Fruit fly (Drosophila melanogaster) whole organism, prepupa: ENCODE results near the gene idc.

Experiments used
- Blimp-1 ChIP-seq: fragments of 200-800 bp; sonication (Bioruptor generic); optimal IDR thresholded peaks from 3 replicates; lab custom pipeline; 2017; ENCODE audit warnings: missing biosample characterization, missing genetic modification characterization, mild to moderate bottlenecking, moderate library complexity, missing genetic modification reagents
- CG10631 ChIP-seq: fragments of 200-800 bp; sonication (Bioruptor generic); optimal IDR thresholded peaks from 2 replicates; lab custom pipeline; 2016; ENCODE audit warnings: missing biosample characterization, missing genetic modification characterization
- CG10669 ChIP-seq: fragments of 200-800 bp; sonication (Bioruptor generic); optimal IDR thresholded peaks from 3 replicates; lab custom pipeline; 2018; ENCODE audit warnings: missing biosample characterization, mild to moderate bottlenecking, missing genetic modification characterization, moderate library complexity
- CG11294 ChIP-seq: fragments of 200-800 bp; sonication (Bioruptor generic); IDR thresholded peaks from 2 replicates; pipeline ENCODE4 v1.3.6; 2022; ENCODE audit warnings: missing biosample characterization, missing genetic modification characterization
- CG11762 ChIP-seq: fragments of 200-800 bp; sonication (Bioruptor generic); optimal IDR thresholded peaks from 3 replicates; lab custom pipeline; 2016; ENCODE audit warnings: missing biosample characterization, missing genetic modification characterization; ENCODE audit not compliant: insufficient read depth
- CG11902 ChIP-seq: fragments of 200-800 bp; sonication (Bioruptor generic); optimal IDR thresholded peaks from 3 replicates; lab custom pipeline; 2016; ENCODE audit warnings: missing biosample characterization, missing genetic modification characterization
- CG15336 ChIP-seq: fragments of 200-800 bp; sonication (Bioruptor generic); IDR thresholded peaks from 2 replicates; pipeline ENCODE4 v1.3.6; 2022; ENCODE audit warnings: missing biosample characterization, missing genetic modification characterization
- CG1621 ChIP-seq: fragments of 200-800 bp; sonication (Bioruptor generic); optimal IDR thresholded peaks from 3 replicates; lab custom pipeline; 2018; ENCODE audit warnings: missing biosample characterization, mild to moderate bottlenecking, missing genetic modification characterization
- CG16779 ChIP-seq: fragments of 200-800 bp; sonication (Bioruptor generic); optimal IDR thresholded peaks from 3 replicates; lab custom pipeline; 2017; ENCODE audit warnings: missing biosample characterization, mild to moderate bottlenecking, missing genetic modification characterization
- CG3032 ChIP-seq: fragments of 200-800 bp; optimal IDR thresholded peaks from 2 replicates; lab custom pipeline; 2019; ENCODE audit warnings: missing biosample characterization, mild to moderate bottlenecking, missing genetic modification characterization, moderate library complexity
- CG31627 ChIP-seq: fragments of 200-800 bp; sonication (Bioruptor generic); optimal IDR thresholded peaks from 3 replicates; lab custom pipeline; 2016; ENCODE audit warnings: missing biosample characterization, missing genetic modification characterization
- CG32006 ChIP-seq: fragments of 200-800 bp; sonication (Bioruptor generic); optimal IDR thresholded peaks from 3 replicates; lab custom pipeline; 2017; ENCODE audit warnings: missing biosample characterization, mild to moderate bottlenecking, missing genetic modification characterization
- CG34406 ChIP-seq: fragments of 200-800 bp; sonication (Bioruptor generic); optimal IDR thresholded peaks from 3 replicates; lab custom pipeline; 2016; ENCODE audit warnings: missing biosample characterization, missing genetic modification characterization
- CG3919 ChIP-seq: fragments of 200-800 bp; sonication (Bioruptor generic); optimal IDR thresholded peaks from 3 replicates; lab custom pipeline; 2016; ENCODE audit warnings: missing biosample characterization, missing genetic modification characterization
- CG6163 ChIP-seq: fragments of 200-800 bp; sonication (Bioruptor generic); IDR thresholded peaks from 3 replicates; pipeline ENCODE4 v1.3.6; 2022; ENCODE audit warnings: missing biosample characterization, missing genetic modification characterization
- CG6276 ChIP-seq: fragments of 200-800 bp; sonication (Bioruptor generic); optimal IDR thresholded peaks from 2 replicates; lab custom pipeline; 2017; ENCODE audit warnings: missing biosample characterization, mild to moderate bottlenecking, missing genetic modification characterization
- CG6792 ChIP-seq: fragments of 200-800 bp; sonication (Bioruptor generic); optimal IDR thresholded peaks from 3 replicates; lab custom pipeline; 2016; ENCODE audit warnings: missing biosample characterization, missing genetic modification characterization
- CG6808 ChIP-seq: fragments of 200-800 bp; sonication (Bioruptor generic); optimal IDR thresholded peaks from 3 replicates; lab custom pipeline; 2017; ENCODE audit warnings: missing biosample characterization, missing genetic modification characterization, mild to moderate bottlenecking, moderate library complexity, missing genetic modification reagents
- CG6854 ChIP-seq: fragments of 200-800 bp; sonication (Bioruptor generic); optimal IDR thresholded peaks from 2 replicates; lab custom pipeline; 2017; ENCODE audit warnings: missing biosample characterization, mild to moderate bottlenecking, missing genetic modification characterization
- CG7368 ChIP-seq: fragments of 200-800 bp; sonication (Bioruptor generic); optimal IDR thresholded peaks from 3 replicates; lab custom pipeline; 2016; ENCODE audit warnings: missing biosample characterization, missing genetic modification characterization
- CG8119 ChIP-seq: fragments of 200-800 bp; sonication (Bioruptor generic); IDR thresholded peaks from 3 replicates; pipeline ENCODE4 v1.3.6; 2022; ENCODE audit warnings: missing biosample characterization, missing genetic modification characterization
- CG8319 ChIP-seq: fragments of 200-800 bp; sonication (Bioruptor generic); optimal IDR thresholded peaks from 3 replicates; lab custom pipeline; 2016; ENCODE audit warnings: missing biosample characterization, missing genetic modification characterization
- CG8632 ChIP-seq: fragments of 200-800 bp; sonication (Bioruptor generic); optimal IDR thresholded peaks from 3 replicates; lab custom pipeline; 2016; ENCODE audit warnings: missing biosample characterization, missing genetic modification characterization
- CG9139 ChIP-seq: fragments of 200-800 bp; sonication (Bioruptor generic); optimal IDR thresholded peaks from 3 replicates; lab custom pipeline; 2017; ENCODE audit warnings: missing biosample characterization, mild to moderate bottlenecking, missing genetic modification characterization
- Eip78C ChIP-seq: fragments of 200-800 bp; sonication (Bioruptor generic); peaks from one replicate; lab custom pipeline; 2016; ENCODE audit warnings: missing biosample characterization, missing genetic modification characterization
- Eip93F ChIP-seq: fragments of 200-800 bp; sonication (Bioruptor generic); optimal IDR thresholded peaks from 2 replicates; lab custom pipeline; 2016; ENCODE audit warnings: missing biosample characterization, mild to moderate bottlenecking, missing genetic modification characterization
- Ets21C ChIP-seq: fragments of 200-800 bp; sonication (Bioruptor generic); optimal IDR thresholded peaks from 3 replicates; lab custom pipeline; 2016; ENCODE audit warnings: missing biosample characterization, missing genetic modification characterization
- Gug ChIP-seq: fragments of 200-800 bp; sonication (Bioruptor generic); IDR thresholded peaks from 2 replicates; pipeline ENCODE4 v1.3.6; 2022; ENCODE audit warnings: missing biosample characterization, missing genetic modification characterization
- Hr39 ChIP-seq: fragments of 200-800 bp; sonication (Bioruptor generic); optimal IDR thresholded peaks from 2 replicates; lab custom pipeline; 2016; ENCODE audit warnings: missing biosample characterization, missing genetic modification characterization
- Hr4 ChIP-seq: fragments of 200-800 bp; sonication (Bioruptor generic); optimal IDR thresholded peaks from 3 replicates; lab custom pipeline; 2016; ENCODE audit warnings: missing biosample characterization, missing genetic modification characterization
- Lpt ChIP-seq: fragments of 200-800 bp; sonication (Bioruptor generic); optimal IDR thresholded peaks from 3 replicates; lab custom pipeline; 2016; ENCODE audit warnings: missing biosample characterization, missing genetic modification characterization
- Met ChIP-seq: fragments of 200-800 bp; sonication (Bioruptor generic); optimal IDR thresholded peaks from 3 replicates; lab custom pipeline; 2016; ENCODE audit warnings: missing biosample characterization, missing genetic modification characterization
- OdsH ChIP-seq: fragments of 200-800 bp; sonication (Bioruptor generic); optimal IDR thresholded peaks from 3 replicates; lab custom pipeline; 2016; ENCODE audit warnings: missing biosample characterization, missing genetic modification characterization
- Smox ChIP-seq: fragments of 200-800 bp; sonication (Bioruptor generic); optimal IDR thresholded peaks from 3 replicates; lab custom pipeline; 2016; ENCODE audit warnings: missing biosample characterization, missing genetic modification characterization
- Sox102F ChIP-seq: fragments of 200-800 bp; sonication (Bioruptor generic); optimal IDR thresholded peaks from 2 replicates; lab custom pipeline; 2016; ENCODE audit warnings: missing biosample characterization, mild to moderate bottlenecking, missing genetic modification characterization
- Sox15 ChIP-seq: fragments of 200-800 bp; sonication (Bioruptor generic); optimal IDR thresholded peaks from 3 replicates; lab custom pipeline; 2016; ENCODE audit warnings: missing biosample characterization, missing genetic modification characterization
- achi ChIP-seq: fragments of 200-800 bp; sonication (Bioruptor generic); optimal IDR thresholded peaks from 3 replicates; lab custom pipeline; 2016; ENCODE audit warnings: missing biosample characterization, missing genetic modification characterization
- dac ChIP-seq: fragments of 200-800 bp; sonication (Bioruptor generic); optimal IDR thresholded peaks from 2 replicates; lab custom pipeline; 2017; ENCODE audit warnings: missing biosample characterization, mild to moderate bottlenecking, missing genetic modification characterization
- dsx ChIP-seq: fragments of 200-800 bp; optimal IDR thresholded peaks from 3 replicates; lab custom pipeline; 2019; ENCODE audit warnings: missing biosample characterization, mild to moderate bottlenecking, missing genetic modification characterization, moderate library complexity; ENCODE audit not compliant: poor library complexity, severe bottlenecking
- eg ChIP-seq: fragments of 200-800 bp; sonication (Bioruptor generic); IDR thresholded peaks from 3 replicates; pipeline ENCODE4 v1.3.6; 2022; ENCODE audit warnings: missing biosample characterization, missing genetic modification characterization
- fd85E ChIP-seq: fragments of 200-800 bp; sonication (Bioruptor generic); optimal IDR thresholded peaks from 3 replicates; lab custom pipeline; 2016; ENCODE audit warnings: missing biosample characterization, missing genetic modification characterization
- fkh ChIP-seq: fragments of 200-800 bp; sonication (Bioruptor generic); optimal IDR thresholded peaks from 3 replicates; lab custom pipeline; 2017; ENCODE audit warnings: missing biosample characterization, mild to moderate bottlenecking, missing genetic modification characterization, moderate library complexity
- lz ChIP-seq: fragments of 200-800 bp; sonication (Bioruptor generic); optimal IDR thresholded peaks from 3 replicates; lab custom pipeline; 2016; ENCODE audit warnings: missing biosample characterization, missing genetic modification characterization
- pdm3 ChIP-seq: fragments of 200-800 bp; sonication (Bioruptor generic); optimal IDR thresholded peaks from 3 replicates; lab custom pipeline; 2016; ENCODE audit warnings: missing biosample characterization, missing genetic modification characterization
- salr ChIP-seq, 2 experiments: fragments of 200-800 bp; sonication (Bioruptor generic); optimal IDR thresholded peaks; 3 replicates each; lab custom pipeline; 2016 to 2018; ENCODE audit warnings: missing biosample characterization in 2 of 2, missing genetic modification characterization in 2 of 2, mild to moderate bottlenecking in 1 of 2
- ss ChIP-seq, 2 experiments: fragments of 200-800 bp; sonication (Bioruptor generic); optimal IDR thresholded peaks; 2 replicates in 1 of 2; 3 replicates in 1 of 2; lab custom pipeline; 2017 to 2018; ENCODE audit warnings: mild to moderate bottlenecking in 2 of 2, missing biosample characterization in 2 of 2, missing genetic modification characterization in 2 of 2, moderate library complexity in 1 of 2
- topi ChIP-seq: fragments of 200-800 bp; sonication (Bioruptor generic); optimal IDR thresholded peaks from 3 replicates; lab custom pipeline; 2016; ENCODE audit warnings: missing biosample characterization, missing genetic modification characterization

Gene idc

dm6 chr3R:19998418-19998817 is 33.2 kb upstream of the idc start (continued):
- TF ChIP-seq CG34406 (peak; percentile 55), CG9139 (GFP tag; lab: Kevin White, UChicago) (peak; percentile 37), CG6808 (GFP tag; lab: Kevin White, UChicago) (peak; percentile 60), Sox102F (peak; percentile 48), salr (GFP tag; optimal IDR thresholded peaks at IDR 0.05; lab: Kevin White, UChicago) (peak; percentile 43 to 48), OdsH (peak; percentile 76), CG6854 (no peak), Lpt (GFP tag; lab: Kevin White, UChicago) (peak; percentile 76), topi (GFP tag; lab: Kevin White, UChicago) (peak; percentile 57), fkh (GFP tag; lab: Kevin White, UChicago) (no peak), CG8119 (GFP tag; lab: Robert Waterston, UW) (peak; percentile 76), CG7368 (GFP tag; lab: Kevin White, UChicago) (peak; percentile 51), CG11294 (peak; percentile 46), CG11902 (peak; percentile 62), CG8319 (GFP tag; lab: Kevin White, UChicago) (peak; percentile 20), dsx (GFP tag; lab: Kevin White, UChicago) (peak; percentile 48), CG16779 (tag; lab: Kevin White, UChicago) (peak; percentile 20), Met (GFP tag; lab: Kevin White, UChicago) (peak; percentile 70), CG6792 (GFP tag; lab: Kevin White, UChicago) (peak; percentile 54), CG3919 (peak; percentile 82), Hr39 (GFP tag; lab: Kevin White, UChicago) (peak; percentile 76), fd85E (no peak), Blimp-1 (GFP tag; lab: Kevin White, UChicago) (no peak)

dm6 chr3R:19999474-19999873 is 32.1 kb upstream of the idc start:
- TF ChIP-seq Ets21C (GFP tag; lab: Kevin White, UChicago) (peak; percentile 33), CG9139 (GFP tag; lab: Kevin White, UChicago) (peak; percentile 52), achi (GFP tag; lab: Kevin White, UChicago) (peak; percentile 85), Eip78C (GFP tag; lab: Kevin White, UChicago) (peak; percentile 93), Smox (GFP tag; lab: Kevin White, UChicago) (peak; percentile 73), CG6163 (GFP tag; lab: Robert Waterston, UW) (peak; percentile 80), Met (GFP tag; lab: Kevin White, UChicago) (peak; percentile 73), CG11762 (GFP tag; lab: Kevin White, UChicago) (peak; percentile 71), CG8119 (GFP tag; lab: Robert Waterston, UW) (peak; percentile 92), Eip93F (no peak), Sox15 (GFP tag; lab: Kevin White, UChicago) (peak; percentile 50), Gug (GFP tag; lab: Robert Waterston, UW) (peak; percentile 73; the same call in 1 of the 2 replicates), CG32006 (GFP tag; lab: Kevin White, UChicago) (peak; percentile 87), CG6854 (peak; percentile 17), CG6276 (GFP tag; lab: Kevin White, UChicago) (peak; percentile 40), CG34406 (peak; percentile 82), CG7368 (GFP tag; lab: Kevin White, UChicago) (peak; percentile 62), CG10669 (GFP tag; lab: Kevin White, UChicago) (peak; percentile 76), topi (GFP tag; lab: Kevin White, UChicago) (peak; percentile 67), CG31627 (GFP tag; lab: Kevin White, UChicago) (peak; percentile 55), Hr4 (peak; percentile 74), eg (GFP tag; lab: Robert Waterston, UW) (peak; percentile 88), Hr39 (GFP tag; lab: Kevin White, UChicago) (peak; percentile 60), OdsH (peak; percentile 85), ss (GFP tag; optimal IDR thresholded peaks at IDR 0.05; lab: Kevin White, UChicago) (peak; percentile 20 to 54), salr (GFP tag; optimal IDR thresholded peaks at IDR 0.05; lab: Kevin White, UChicago) (peak; percentile 16 to 81), CG15336 (GFP tag; lab: Robert Waterston, UW) (peak; percentile 86), fkh (GFP tag; lab: Kevin White, UChicago) (no peak), CG10631 (GFP tag; lab: Kevin White, UChicago) (peak; percentile 87), Blimp-1 (GFP tag; lab: Kevin White, UChicago) (peak; percentile 44), CG6808 (GFP tag; lab: Kevin White, UChicago) (peak; percentile 73), lz (GFP tag; lab: Kevin White, UChicago) (peak; percentile 62), CG1621 (tag; lab: Kevin White, UChicago) (peak; percentile 56), CG16779 (tag; lab: Kevin White, UChicago) (peak; percentile 46), CG11294 (peak; percentile 58), pdm3 (GFP tag; lab: Kevin White, UChicago) (peak; percentile 76), CG3032 (tag; lab: Kevin White, UChicago) (peak; percentile 83), CG8319 (GFP tag; lab: Kevin White, UChicago) (peak; percentile 10), CG8632 (peak; percentile 79), dsx (GFP tag; lab: Kevin White, UChicago) (peak; percentile 83), dac (GFP tag; lab: Kevin White, UChicago) (peak; percentile 32)
